Fruit fly (Drosophila melanogaster) whole organism, embryonic: ENCODE data around the gene ss.
A peak's percentile ranks its signal among the peaks of the same experiment; 100 is the strongest.

ENCODE experiments used
- Adf1 ChIP-seq: fragments of 200-800 bp; sonication (Bioruptor generic); IDR thresholded peaks from 2 replicates; pipeline ENCODE4 v1.3.6; 2022; ENCODE audit warnings: missing biosample characterization, missing genetic modification characterization
- Asciz ChIP-seq: fragments of 200-800 bp; sonication (Bioruptor generic); optimal IDR thresholded peaks from 2 replicates; lab custom pipeline; 2017; ENCODE audit warnings: missing biosample characterization, mild to moderate bottlenecking, missing genetic modification characterization, missing genetic modification reagents
- Bdp1 ChIP-seq: fragments of 200-800 bp; sonication (Bioruptor generic); optimal IDR thresholded peaks from 3 replicates; lab custom pipeline; 2016; ENCODE audit warnings: missing biosample characterization, missing genetic modification characterization
- CG10147 ChIP-seq: fragments of 200-800 bp; sonication (Bioruptor generic); optimal IDR thresholded peaks from 2 replicates; lab custom pipeline; 2019; ENCODE audit warnings: missing biosample characterization, mild to moderate bottlenecking, missing genetic modification characterization, moderate library complexity
- CG10209 ChIP-seq: fragments of 200-800 bp; sonication (Bioruptor generic); optimal IDR thresholded peaks from 3 replicates; lab custom pipeline; 2017; ENCODE audit warnings: missing biosample characterization, mild to moderate bottlenecking, missing genetic modification characterization, missing genetic modification reagents
- CG10431 ChIP-seq: fragments of 200-800 bp; sonication (Bioruptor generic); optimal IDR thresholded peaks from 3 replicates; lab custom pipeline; 2018; ENCODE audit warnings: missing biosample characterization, mild to moderate bottlenecking, missing genetic modification characterization
- CG10565 ChIP-seq: fragments of 200-800 bp; sonication (Bioruptor generic); optimal IDR thresholded peaks from 3 replicates; lab custom pipeline; 2016; ENCODE audit warnings: missing biosample characterization, mild to moderate bottlenecking, missing genetic modification characterization
- CG11560 ChIP-seq: fragments of 200-800 bp; sonication (Bioruptor generic); IDR thresholded peaks from 3 replicates; pipeline ENCODE4 v1.3.6; 2022; ENCODE audit warnings: missing biosample characterization, missing genetic modification characterization
- CG12071 ChIP-seq: fragments of 200-800 bp; sonication (Bioruptor generic); optimal IDR thresholded peaks from 3 replicates; lab custom pipeline; 2018; ENCODE audit warnings: missing biosample characterization, mild to moderate bottlenecking, missing genetic modification characterization
- CG12299 ChIP-seq: fragments of 200-800 bp; sonication (Bioruptor generic); optimal IDR thresholded peaks from 2 replicates; lab custom pipeline; 2018; ENCODE audit warnings: missing biosample characterization, mild to moderate bottlenecking, missing genetic modification characterization
- CG12391 ChIP-seq: fragments of 200-800 bp; sonication (Bioruptor generic); optimal IDR thresholded peaks from 3 replicates; lab custom pipeline; 2018; ENCODE audit warnings: missing biosample characterization, mild to moderate bottlenecking, missing genetic modification characterization, moderate library complexity
- CG17802 ChIP-seq: fragments of 200-800 bp; sonication (Bioruptor generic); optimal IDR thresholded peaks from 2 replicates; lab custom pipeline; 2018; ENCODE audit warnings: missing biosample characterization, mild to moderate bottlenecking, missing genetic modification characterization, moderate library complexity
- CG18262 ChIP-seq: fragments of 200-800 bp; optimal IDR thresholded peaks from 3 replicates; lab custom pipeline; 2019; ENCODE audit warnings: missing biosample characterization, mild to moderate bottlenecking, missing genetic modification characterization, moderate library complexity
- CG2120 ChIP-seq: fragments of 200-800 bp; sonication (Bioruptor generic); optimal IDR thresholded peaks from 3 replicates; lab custom pipeline; 2016; ENCODE audit warnings: missing biosample characterization, missing genetic modification characterization
- CG3065 ChIP-seq: fragments of 200-800 bp; sonication (Bioruptor generic); optimal IDR thresholded peaks from 2 replicates; lab custom pipeline; 2016; ENCODE audit warnings: missing biosample characterization, missing genetic modification characterization
- CG34422 ChIP-seq: fragments of 200-800 bp; sonication (Bioruptor generic); IDR thresholded peaks from 3 replicates; pipeline ENCODE4 v1.3.6; 2022; ENCODE audit warnings: missing biosample characterization, missing genetic modification characterization
- CG3838 ChIP-seq: fragments of 200-800 bp; sonication (Bioruptor generic); optimal IDR thresholded peaks from 3 replicates; lab custom pipeline; 2016; ENCODE audit warnings: missing biosample characterization, missing genetic modification characterization
- CG4404 ChIP-seq: fragments of 200-800 bp; sonication (Bioruptor generic); IDR thresholded peaks from 2 replicates; pipeline ENCODE4 v1.3.6; 2022; ENCODE audit warnings: missing biosample characterization, missing genetic modification characterization
- CG6791 ChIP-seq: fragments of 200-800 bp; sonication (Bioruptor generic); IDR thresholded peaks from 3 replicates; pipeline ENCODE4 v1.3.6; 2022; ENCODE audit warnings: missing biosample characterization, missing genetic modification characterization; ENCODE audit not compliant: partially characterized antibody
- CG7928 ChIP-seq: fragments of 200-800 bp; sonication (Bioruptor generic); optimal IDR thresholded peaks from 2 replicates; lab custom pipeline; 2017; ENCODE audit warnings: missing biosample characterization, mild to moderate bottlenecking, missing genetic modification characterization
- CG8388 ChIP-seq: fragments of 200-800 bp; sonication (Bioruptor generic); optimal IDR thresholded peaks from 2 replicates; lab custom pipeline; 2019; ENCODE audit warnings: missing biosample characterization, mild to moderate bottlenecking, missing genetic modification characterization, moderate library complexity
- CG8478 ChIP-seq: fragments of >200 bp; optimal IDR thresholded peaks from 2 replicates; lab custom pipeline; 2018
- CG8924 ChIP-seq: fragments of 200-800 bp; optimal IDR thresholded peaks from 3 replicates; lab custom pipeline; 2019; ENCODE audit warnings: missing biosample characterization, mild to moderate bottlenecking, missing genetic modification characterization, moderate library complexity
- CG9817 ChIP-seq: fragments of 200-800 bp; sonication (Bioruptor generic); optimal IDR thresholded peaks from 2 replicates; lab custom pipeline; 2018; ENCODE audit warnings: missing biosample characterization, mild to moderate bottlenecking, missing genetic modification characterization, moderate library complexity
- Dip2 ChIP-seq: fragments of 200-800 bp; sonication (Bioruptor generic); IDR thresholded peaks from 2 replicates; pipeline ENCODE4 v1.3.6; 2022; ENCODE audit warnings: missing biosample characterization, missing genetic modification characterization
- Eip74EF ChIP-seq, 2 experiments: fragments of 200-800 bp in 1 of 2; fragments of >200 bp in 1 of 2; sonication (Bioruptor generic) in 1 of 2; optimal IDR thresholded peaks; 2 replicates each; lab custom pipeline; 2017 to 2019; ENCODE audit warnings: missing biosample characterization in 2 of 2, missing genetic modification characterization in 2 of 2, mild to moderate bottlenecking in 1 of 2, moderate library complexity in 1 of 2
- Nf-YA ChIP-seq: fragments of 200-800 bp; sonication (Bioruptor generic); IDR thresholded peaks from 2 replicates; pipeline ENCODE4 v1.3.6; 2022; ENCODE audit warnings: missing biosample characterization, missing genetic modification characterization
- Nf-YB ChIP-seq: fragments of 200-800 bp; sonication (Bioruptor generic); optimal IDR thresholded peaks from 3 replicates; lab custom pipeline; 2019; ENCODE audit warnings: missing biosample characterization, mild to moderate bottlenecking, missing genetic modification characterization, moderate library complexity
- Ptx1 ChIP-seq: fragments of 200-800 bp; sonication (Bioruptor generic); IDR thresholded peaks from 2 replicates; pipeline ENCODE4 v1.3.6; 2022; ENCODE audit warnings: missing biosample characterization, missing genetic modification characterization
- Rfx ChIP-seq: fragments of 200-800 bp; sonication (Bioruptor generic); IDR thresholded peaks from 2 replicates; pipeline ENCODE4 v1.3.6; 2022; ENCODE audit warnings: missing biosample characterization, missing genetic modification characterization
- Scr ChIP-seq: fragments of 200-800 bp; sonication (Bioruptor generic); IDR thresholded peaks from 2 replicates; pipeline ENCODE4 v1.3.6; 2022; ENCODE audit warnings: missing biosample characterization, missing genetic modification characterization; ENCODE audit not compliant: partially characterized antibody
- Ssrp ChIP-seq: fragments of 200-800 bp; sonication (Bioruptor generic); optimal IDR thresholded peaks from 2 replicates; lab custom pipeline; 2018; ENCODE audit warnings: missing biosample characterization, mild to moderate bottlenecking, missing genetic modification characterization, moderate library complexity
- TFAM ChIP-seq: fragments of 200-800 bp; sonication (Bioruptor generic); optimal IDR thresholded peaks from 2 replicates; lab custom pipeline; 2017; ENCODE audit warnings: missing biosample characterization, missing genetic modification characterization, inconsistent platforms
- abd-A ChIP-seq: fragments of 200-800 bp; sonication (Bioruptor generic); optimal IDR thresholded peaks from 3 replicates; lab custom pipeline; 2019; ENCODE audit warnings: missing biosample characterization, mild to moderate bottlenecking, missing genetic modification characterization, moderate library complexity
- bcd ChIP-seq: fragments of 200-800 bp; sonication (Bioruptor generic); optimal IDR thresholded peaks from 2 replicates; lab custom pipeline; 2017; ENCODE audit warnings: missing biosample characterization, mild to moderate bottlenecking, missing genetic modification characterization
- cwo ChIP-seq: fragments of 200-800 bp; sonication (Bioruptor generic); optimal IDR thresholded peaks from 3 replicates; lab custom pipeline; 2017; ENCODE audit warnings: missing biosample characterization, missing genetic modification characterization, mild to moderate bottlenecking, moderate library complexity, missing genetic modification reagents
- danr ChIP-seq: fragments of 200-800 bp; sonication (Bioruptor generic); IDR thresholded peaks from 2 replicates; pipeline ENCODE4 v1.3.6; 2022; ENCODE audit warnings: missing biosample characterization, missing genetic modification characterization
- en ChIP-seq: fragments of 200-800 bp; sonication (Bioruptor generic); optimal IDR thresholded peaks from 2 replicates; lab custom pipeline; 2016; ENCODE audit warnings: missing biosample characterization, missing genetic modification characterization
- gfzf ChIP-seq: fragments of 200-800 bp; sonication (Bioruptor generic); optimal IDR thresholded peaks from 2 replicates; lab custom pipeline; 2016; ENCODE audit warnings: missing biosample characterization, mild to moderate bottlenecking, missing genetic modification characterization, moderate library complexity
- grn ChIP-seq: fragments of 200-800 bp; sonication (Bioruptor generic); optimal IDR thresholded peaks from 3 replicates; lab custom pipeline; 2017; ENCODE audit warnings: missing biosample characterization, missing genetic modification characterization
- jing ChIP-seq: fragments of 200-800 bp; sonication (Bioruptor generic); optimal IDR thresholded peaks from 2 replicates; lab custom pipeline; 2018; ENCODE audit warnings: missing biosample characterization, mild to moderate bottlenecking, missing genetic modification characterization
- kay ChIP-seq: fragments of 200-800 bp; sonication (Bioruptor generic); optimal IDR thresholded peaks from 2 replicates; lab custom pipeline; 2016; ENCODE audit warnings: missing biosample characterization, missing genetic modification characterization
- lilli ChIP-seq: fragments of 200-800 bp; sonication (Bioruptor generic); optimal IDR thresholded peaks from 3 replicates; lab custom pipeline; 2016; ENCODE audit warnings: missing biosample characterization, missing genetic modification characterization
- onecut ChIP-seq: fragments of 200-800 bp; sonication (Bioruptor generic); IDR thresholded peaks from 2 replicates; pipeline ENCODE4 v1.3.6; 2022; ENCODE audit warnings: missing biosample characterization, missing genetic modification characterization
- pfk ChIP-seq: fragments of 200-800 bp; sonication (Bioruptor generic); optimal IDR thresholded peaks from 2 replicates; lab custom pipeline; 2018; ENCODE audit warnings: missing biosample characterization, mild to moderate bottlenecking, missing genetic modification characterization, moderate library complexity
- phol ChIP-seq: fragments of 200-800 bp; sonication (Bioruptor generic); optimal IDR thresholded peaks from 3 replicates; lab custom pipeline; 2018; ENCODE audit warnings: missing biosample characterization, mild to moderate bottlenecking, missing genetic modification characterization, moderate library complexity
- repo ChIP-seq: fragments of 200-800 bp; sonication (Bioruptor generic); optimal IDR thresholded peaks from 2 replicates; lab custom pipeline; 2016; ENCODE audit warnings: missing biosample characterization, missing genetic modification characterization
- shn ChIP-seq: fragments of 200-800 bp; sonication (Bioruptor generic); optimal IDR thresholded peaks from 3 replicates; lab custom pipeline; 2016; ENCODE audit warnings: missing biosample characterization, missing genetic modification characterization
- tup ChIP-seq: fragments of 200-800 bp; sonication (Bioruptor generic); optimal IDR thresholded peaks from 2 replicates; lab custom pipeline; 2016; ENCODE audit warnings: missing biosample characterization, mild to moderate bottlenecking, missing genetic modification characterization, moderate library complexity
- zen2 ChIP-seq: fragments of 200-800 bp; sonication (Bioruptor generic); IDR thresholded peaks from 3 replicates; pipeline ENCODE4 v1.3.6; 2022; ENCODE audit warnings: missing biosample characterization, missing genetic modification characterization; ENCODE audit not compliant: partially characterized antibody

The ss gene

DNA sequence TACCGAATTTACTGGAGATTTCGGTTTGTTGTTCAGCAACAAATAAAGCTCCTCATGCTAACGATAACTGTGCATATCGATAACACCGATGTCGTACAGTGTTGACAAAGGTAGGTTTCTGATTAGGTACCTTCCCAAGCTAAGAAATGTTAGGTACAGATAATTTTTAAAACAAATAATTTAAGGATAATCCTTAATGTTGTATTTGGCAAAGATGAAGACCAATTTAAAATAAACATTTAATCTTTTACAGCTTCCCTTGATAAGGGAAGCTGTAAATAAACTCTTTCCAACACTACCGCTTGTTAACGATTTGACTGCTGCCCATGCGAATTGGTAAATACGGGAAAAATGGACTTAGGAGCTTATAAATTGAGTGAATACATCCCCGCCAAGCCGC, 39.4 kb upstream of the ss start, which contains the start of the genes Ttc1 and CG14882 (continued):
- TF ChIP-seq pfk = no peak
- no peak for TF ChIP-seq CG8478
- TF ChIP-seq gfzf (GFP tag; lab: Kevin White, UChicago) = peak; percentile 13
- peak; percentile 7 for TF ChIP-seq CG7928 (GFP tag; lab: Kevin White, UChicago)
- TF ChIP-seq kay (GFP tag; lab: Kevin White, UChicago) = peak; percentile 77
- no peak for TF ChIP-seq CG17802 (tag; lab: Kevin White, UChicago)
- peak; percentile 64; the same call in 1 of the 3 replicates for TF ChIP-seq CG6791
- TF ChIP-seq Eip74EF (GFP tag; optimal IDR thresholded peaks at IDR 0.05; lab: Kevin White, UChicago) = no peak
- no peak; the same call in 1 of the 2 replicates for TF ChIP-seq danr (GFP tag; lab: Robert Waterston, UW)
- peak; percentile 78 for TF ChIP-seq en
- TF ChIP-seq abd-A (tag; lab: Kevin White, UChicago) = no peak
- TF ChIP-seq CG10209 = peak; percentile 84
- peak; percentile 71 for TF ChIP-seq CG3838
- peak; percentile 55 for TF ChIP-seq Adf1 (GFP tag; lab: Robert Waterston, UW)
- no peak for TF ChIP-seq Dip2 (GFP tag; lab: Robert Waterston, UW)
- peak; percentile 69; the same call in 2 of the 3 replicates for TF ChIP-seq CG11560 (tag; lab: Robert Waterston, UW)
- peak; percentile 91 for TF ChIP-seq Ptx1
- TF ChIP-seq CG4404 (GFP tag; lab: Robert Waterston, UW) = peak; percentile 29; the same call in 1 of the 2 replicates
- TF ChIP-seq CG2120 = peak; percentile 95
- TF ChIP-seq onecut (GFP tag; lab: Robert Waterston, UW) = peak; percentile 45
- TF ChIP-seq phol = peak; percentile 80
- peak; percentile 68 for TF ChIP-seq cwo (GFP tag; lab: Kevin White, UChicago)
- TF ChIP-seq Bdp1 (GFP tag; lab: Kevin White, UChicago) = peak; percentile 73
- TF ChIP-seq CG8388 = peak; percentile 77
- TF ChIP-seq lilli = peak; percentile 94
- TF ChIP-seq Nf-YB = peak; percentile 59
- peak; percentile 58 for TF ChIP-seq CG10147
- TF ChIP-seq CG3065 (GFP tag; lab: Kevin White, UChicago) = peak; percentile 57
- TF ChIP-seq CG8924 (tag; lab: Kevin White, UChicago) = peak; percentile 79
- TF ChIP-seq Nf-YA = no peak
- TF ChIP-seq CG18262 (tag; lab: Kevin White, UChicago) = peak; percentile 81
- TF ChIP-seq CG9817 = peak; percentile 80
- TF ChIP-seq CG34422 (GFP tag; lab: Robert Waterston, UW) = peak; percentile 93
- no peak for TF ChIP-seq bcd
- peak; percentile 53 for TF ChIP-seq Scr (GFP tag; lab: Robert Waterston, UW)
- peak; percentile 1 for TF ChIP-seq TFAM
- TF ChIP-seq zen2 (GFP tag; lab: Robert Waterston, UW) = no peak; the same call in 2 of the 3 replicates
- TF ChIP-seq Rfx = peak; percentile 94
- peak; percentile 75 for TF ChIP-seq Ssrp
- peak; percentile 40 for TF ChIP-seq CG10431 (GFP tag; lab: Kevin White, UChicago)
- TF ChIP-seq shn = peak; percentile 78
- peak; percentile 84 for TF ChIP-seq CG12299 (tag; lab: Kevin White, UChicago)
- TF ChIP-seq CG12391 (tag; lab: Kevin White, UChicago) = peak; percentile 91
- TF ChIP-seq jing (GFP tag; lab: Kevin White, UChicago) = peak; percentile 25
- peak; percentile 82 for TF ChIP-seq tup (GFP tag; lab: Kevin White, UChicago)
- TF ChIP-seq Asciz = no peak
- no peak for TF ChIP-seq grn (GFP tag; lab: Kevin White, UChicago)
- no peak for TF ChIP-seq CG10565 (GFP tag; lab: Kevin White, UChicago)
- TF ChIP-seq CG12071 = no peak
- peak; percentile 46 for TF ChIP-seq repo
